Worm (Caenorhabditis elegans) whole organism, L1 larva: ENCODE measurements around the gene Y62H9A.9.

Experiments
- alr-1 ChIP-seq: fragments of 200-800 bp; sonication (Bioruptor generic); optimal IDR thresholded peaks from 2 replicates; lab custom pipeline; 2018; ENCODE audit warnings: borderline replicate concordance, mild to moderate bottlenecking, missing genetic modification characterization, missing compliant biosample characterization
- aly-2 ChIP-seq: fragments of 150-350 bp; optimal IDR thresholded peaks from 2 replicates; lab custom pipeline; 2014; ENCODE audit warnings: missing biosample characterization, missing genetic modification characterization
- elt-2 ChIP-seq: sonication (generic microtip); optimal IDR thresholded peaks from 2 replicates; lab custom pipeline; 2016; ENCODE audit warnings: missing genetic modification characterization, mild to moderate bottlenecking, inconsistent platforms, missing compliant biosample characterization, missing genetic modification reagents
- fkh-4 ChIP-seq: sonication (generic microtip); optimal IDR thresholded peaks from 2 replicates; lab custom pipeline; 2016; ENCODE audit warnings: missing compliant biosample characterization, missing genetic modification characterization, borderline replicate concordance
- nhr-11 ChIP-seq: fragments of 150-350 bp; optimal IDR thresholded peaks from 2 replicates; lab custom pipeline; 2014; ENCODE audit warnings: missing biosample characterization, missing genetic modification characterization
- nhr-76 ChIP-seq: sonication (generic microtip); optimal IDR thresholded peaks from 2 replicates; lab custom pipeline; 2017; ENCODE audit warnings: missing biosample characterization, missing genetic modification characterization
- nhr-84 ChIP-seq: sonication (generic microtip); optimal IDR thresholded peaks from 2 replicates; lab custom pipeline; 2017; ENCODE audit warnings: missing biosample characterization, missing genetic modification characterization
- skn-1 ChIP-seq: fragments of 150-350 bp; optimal IDR thresholded peaks from 2 replicates; lab custom pipeline; 2014; ENCODE audit warnings: missing biosample characterization, missing genetic modification characterization
- unc-130 ChIP-seq: fragments of 150-350 bp; optimal IDR thresholded peaks from 2 replicates; lab custom pipeline; 2017; ENCODE audit warnings: missing biosample characterization, missing genetic modification characterization, inconsistent platforms

ce11 chrX:11857178-11857577, 40.8 kb downstream of the Y62H9A.9 start, which contains the start of gene mes-1:
- TF ChIP-seq aly-2 (tag; lab: Kevin White, UChicago) = no peak
- TF ChIP-seq skn-1 = no peak
- TF ChIP-seq fkh-4 (tag; lab: Kevin White, UChicago) = no peak
- TF ChIP-seq elt-2 = no peak
- TF ChIP-seq nhr-11 = no peak
- TF ChIP-seq unc-130 (tag; lab: Kevin White, UChicago) = no peak
- no peak for TF ChIP-seq nhr-84
- TF ChIP-seq nhr-76 (tag; lab: Kevin White, UChicago) = no peak
- TF ChIP-seq alr-1 (tag; lab: Kevin White, UChicago) = no peak
